Worm (Caenorhabditis elegans): ENCODE measurements around the gene ace-3.

Gene ace-3

ce11 chrII:14244457-14245254 lies 39.2 kb downstream of the ace-3 start (continued):
- TF ChIP-seq ceh-82 (tag; optimal IDR thresholded peaks at IDR 0.05) (peak in 2 of 3 experiments; percentile 69 to 81), tlp-1 (tag; optimal IDR thresholded peaks at IDR 0.05) (no peak), ceh-8 (GFP tag; optimal IDR thresholded peaks at IDR 0.05) (no peak), sox-4 (tag; optimal IDR thresholded peaks at IDR 0.05) (no peak), ama-1 (optimal IDR thresholded peaks at IDR 0.05) (no peak), aly-2 (tag; optimal IDR thresholded peaks at IDR 0.05) (no peak), nhr-12 (tag; optimal IDR thresholded peaks at IDR 0.05) (no peak), efl-3 (GFP tag; optimal IDR thresholded peaks at IDR 0.05) (no peak)

ce11 chrII:14247227-14247626 lies 41.8 kb downstream of the ace-3 start:
- peak in 1 of 2 experiments; percentile 27 for TF ChIP-seq lsy-2 (tag; optimal IDR thresholded peaks at IDR 0.05)
- TF ChIP-seq lin-13 (GFP tag; optimal IDR thresholded peaks at IDR 0.05) = no peak
- TF ChIP-seq efl-1 (optimal IDR thresholded peaks at IDR 0.05) = no peak
- TF ChIP-seq efl-1 (GFP tag; optimal IDR thresholded peaks at IDR 0.05 in 1 of 2) = peak in 1 of 2 experiments; percentile 8

DNA sequence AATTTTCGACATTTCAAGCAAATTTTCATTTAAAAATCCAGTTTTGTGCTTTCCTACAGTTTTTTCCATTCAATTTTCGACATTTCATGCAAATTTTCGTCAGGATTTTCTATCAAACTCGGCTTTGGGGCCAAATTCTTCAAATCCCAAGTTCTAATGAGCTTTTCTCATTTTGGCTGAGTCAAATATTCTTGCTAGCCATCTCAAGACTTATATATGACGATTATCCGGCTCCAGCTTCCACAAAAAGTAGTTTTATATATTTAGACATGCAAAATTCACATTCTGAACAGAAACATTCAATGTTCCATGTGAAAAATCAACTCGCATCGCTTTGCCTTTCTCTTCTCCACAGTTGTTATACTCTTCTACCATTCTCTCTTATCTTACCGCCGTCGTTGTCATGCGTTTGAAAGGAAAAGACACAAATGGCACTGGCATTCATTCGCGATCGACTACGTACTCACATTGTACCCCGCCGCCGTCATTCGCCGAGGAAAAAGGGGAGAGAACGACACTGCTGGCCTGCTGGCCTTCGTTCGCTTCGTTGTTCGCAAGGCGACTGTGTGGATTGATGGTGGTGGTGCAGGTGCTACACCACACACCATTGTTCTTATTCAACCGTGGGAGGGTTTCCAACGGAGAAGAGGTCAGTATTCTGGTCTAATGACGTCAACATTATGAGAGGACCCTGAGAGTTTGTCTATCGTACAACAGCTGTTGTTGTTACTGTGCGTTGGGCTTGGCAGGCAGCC lies 42.5 kb downstream of the ace-3 start:
- TF ChIP-seq nhr-237 (tag; optimal IDR thresholded peaks at IDR 0.05) (no peak), nhr-76 (tag; optimal IDR thresholded peaks at IDR 0.05) (no peak), nhr-71 (tag; optimal IDR thresholded peaks at IDR 0.05) (peak; percentile 8), isw-1 (GFP tag; IDR thresholded peaks at IDR 0.05) (no peak), pag-3 (tag; optimal IDR thresholded peaks at IDR 0.05; ENCODE audit: borderline replicate concordance, insufficient read depth) (no peak), C34B4.2 (tag; optimal IDR thresholded peaks at IDR 0.05) (no peak), rnt-1 (tag; optimal IDR thresholded peaks at IDR 0.05) (no peak), hpl-2 (GFP tag; optimal IDR thresholded peaks at IDR 0.05) (no peak), hlh-4 (tag; optimal IDR thresholded peaks at IDR 0.05) (no peak), lin-14 (GFP tag; optimal IDR thresholded peaks at IDR 0.05) (peak; percentile 68), tbx-2 (tag; optimal IDR thresholded peaks at IDR 0.05) (no peak), snu-23 (GFP tag; optimal IDR thresholded peaks at IDR 0.05) (peak; percentile 59), ceh-88 (GFP tag; IDR thresholded peaks at IDR 0.05) (no peak), nhr-11 (tag; optimal IDR thresholded peaks at IDR 0.05) (no peak), unc-130 (tag; optimal IDR thresholded peaks at IDR 0.05) (no peak), zip-4 (GFP tag; optimal IDR thresholded peaks at IDR 0.05) (no peak), jun-1 (tag; optimal IDR thresholded peaks at IDR 0.05) (no peak), C16A3.4 (tag; optimal IDR thresholded peaks at IDR 0.05) (peak; percentile 17), ztf-11 (tag; optimal IDR thresholded peaks at IDR 0.05) (peak in 1 of 2 experiments; percentile 51), fkh-4 (tag; optimal IDR thresholded peaks at IDR 0.05; ENCODE audit: borderline replicate concordance) (no peak), elt-2 (tag; optimal IDR thresholded peaks at IDR 0.05) (no peak), dpl-1 (GFP tag; optimal IDR thresholded peaks at IDR 0.05) (peak in 2 of 3 experiments; percentile 37 to 38), skn-1 (tag; optimal IDR thresholded peaks at IDR 0.05) (no peak), egl-27 (tag; optimal IDR thresholded peaks at IDR 0.05) (no peak), nhr-85 (tag) (no peak), nhr-28 (tag; optimal IDR thresholded peaks at IDR 0.05) (no peak), sox-4 (tag; optimal IDR thresholded peaks at IDR 0.05) (no peak), swsn-7 (tag; optimal IDR thresholded peaks at IDR 0.05) (no peak), mef-2 (tag; optimal IDR thresholded peaks at IDR 0.05) (no peak), ceh-8 (GFP tag; optimal IDR thresholded peaks at IDR 0.05) (no peak), unc-30 (tag; optimal IDR thresholded peaks at IDR 0.05) (no peak), ceh-63 (GFP tag; optimal IDR thresholded peaks at IDR 0.05) (no peak), fos-1 (tag; optimal IDR thresholded peaks at IDR 0.05) (no peak), alr-1 (tag; optimal IDR thresholded peaks at IDR 0.05; ENCODE audit: borderline replicate concordance) (no peak), aha-1 (tag; optimal IDR thresholded peaks at IDR 0.05) (no peak), xbp-1 (tag; optimal IDR thresholded peaks at IDR 0.05) (no peak), snpc-4 (tag; optimal IDR thresholded peaks at IDR 0.05) (no peak), unc-62 (GFP tag; optimal IDR thresholded peaks at IDR 0.05) (no peak)
